Worm (Caenorhabditis elegans): ENCODE results near the gene str-23.

- TF ChIP-seq aly-2 (tag; optimal IDR thresholded peaks at IDR 0.05) (no peak), tbx-2 (tag; optimal IDR thresholded peaks at IDR 0.05) (peak; percentile 20), swsn-7 (tag; optimal IDR thresholded peaks at IDR 0.05) (peak; percentile 16), hlh-4 (tag; optimal IDR thresholded peaks at IDR 0.05) (no peak), skn-1 (tag; optimal IDR thresholded peaks at IDR 0.05) (peak; percentile 12), zip-4 (GFP tag; optimal IDR thresholded peaks at IDR 0.05) (no peak), ztf-11 (tag; optimal IDR thresholded peaks at IDR 0.05) (no peak), nhr-11 (tag; optimal IDR thresholded peaks at IDR 0.05) (no peak), nhr-47 (tag; optimal IDR thresholded peaks at IDR 0.05) (no peak), mdl-1 (tag; optimal IDR thresholded peaks at IDR 0.05) (peak in 1 of 2 experiments; percentile 62), unc-130 (tag; optimal IDR thresholded peaks at IDR 0.05) (no peak), nhr-237 (tag; optimal IDR thresholded peaks at IDR 0.05) (no peak), sox-4 (tag; optimal IDR thresholded peaks at IDR 0.05) (no peak), nhr-85 (tag) (peak; percentile 89)
These were observed 19.5 kb downstream of the str-23 start for ce11 chrV:15664053-15664661.
